Fruit fly (Drosophila melanogaster): ENCODE data around the gene Rb97D.

The Rb97D gene

dm6 chr3R:26923830-26924333, 48.3 kb upstream of the Rb97D start (continued):
- TF ChIP-seq tio (GFP tag; optimal IDR thresholded peaks at IDR 0.05) (peak; percentile 10), Lhr (GFP tag; optimal IDR thresholded peaks at IDR 0.05) (peak; percentile 9), Scr (GFP tag; IDR thresholded peaks at IDR 0.05; ENCODE audit: partially characterized antibody) (no peak), CG7271 (tag; optimal IDR thresholded peaks at IDR 0.05) (no peak), Sry-β (GFP tag; optimal IDR thresholded peaks at IDR 0.05) (peak; percentile 3), vfl (GFP tag; optimal IDR thresholded peaks at IDR 0.05) (no peak), CG33557 (GFP tag; optimal IDR thresholded peaks at IDR 0.05) (peak; percentile 22), run (tag; optimal IDR thresholded peaks at IDR 0.05) (peak; percentile 67), CG18619 (GFP tag; optimal IDR thresholded peaks at IDR 0.05) (peak; percentile 33), CG11504 (tag; optimal IDR thresholded peaks at IDR 0.05) (peak; percentile 75), CkIIα-i1 (GFP tag; IDR thresholded peaks at IDR 0.05) (no peak), CG1647 (GFP tag; optimal IDR thresholded peaks at IDR 0.05) (peak; percentile 23), CG12071 (GFP tag; optimal IDR thresholded peaks at IDR 0.05) (peak; percentile 53), CG2712 (tag; optimal IDR thresholded peaks at IDR 0.05) (peak; percentile 40), bigmax (GFP tag; optimal IDR thresholded peaks at IDR 0.05) (peak; percentile 15), pan (optimal IDR thresholded peaks at IDR 0.05) (no peak), pan (GFP tag; optimal IDR thresholded peaks at IDR 0.05 in 1 of 2, IDR thresholded peaks at IDR 0.05 in 1 of 2) (peak in 1 of 2 experiments; percentile 62), Ets97D (GFP tag; optimal IDR thresholded peaks at IDR 0.05) (peak; percentile 41), Jarid2 (GFP tag; optimal IDR thresholded peaks at IDR 0.05) (peak; percentile 55), CG11456 (GFP tag; IDR thresholded peaks at IDR 0.05) (no peak), Hmr (GFP tag; optimal IDR thresholded peaks at IDR 0.05) (peak; percentile 61), CG7963 (GFP tag; IDR thresholded peaks at IDR 0.05; ENCODE audit: partially characterized antibody) (no peak), CG13296 (GFP tag; optimal IDR thresholded peaks at IDR 0.05) (peak; percentile 74), bsh (GFP tag; optimal IDR thresholded peaks at IDR 0.05) (peak in 1 of 2 experiments; percentile 27), stc (GFP tag; IDR thresholded peaks at IDR 0.05) (0 out of 2 replicates have a peak, but pooled peaks have one; percentile 5), CG3281 (GFP tag; optimal IDR thresholded peaks at IDR 0.05) (peak; percentile 59), CG8290 (GFP tag; optimal IDR thresholded peaks at IDR 0.05) (no peak), CG8290 (tag; optimal IDR thresholded peaks at IDR 0.05) (no peak), CG7839 (tag; optimal IDR thresholded peaks at IDR 0.05) (peak; percentile 68), amos (GFP tag; IDR thresholded peaks at IDR 0.05; ENCODE audit: partially characterized antibody) (no peak), Hr39 (optimal IDR thresholded peaks at IDR 0.05) (no peak), CG34422 (GFP tag; IDR thresholded peaks at IDR 0.05) (0 out of 3 replicates have a peak, but pooled peaks have one; percentile 36), CG13424 (tag; optimal IDR thresholded peaks at IDR 0.05) (peak; percentile 44), CG18764 (GFP tag; optimal IDR thresholded peaks at IDR 0.05) (peak; percentile 35), Sox102F (GFP tag; optimal IDR thresholded peaks at IDR 0.05) (peak; percentile 60), CG10979 (tag; optimal IDR thresholded peaks at IDR 0.05) (peak; percentile 48), Kr (GFP tag; optimal IDR thresholded peaks at IDR 0.05) (no peak), Atf3 (GFP tag; optimal IDR thresholded peaks at IDR 0.05) (no peak), CG4854 (GFP tag; optimal IDR thresholded peaks at IDR 0.05) (peak; percentile 40), seq (GFP tag; IDR thresholded peaks at IDR 0.05) (no peak; the same call in 1 of the 2 replicates), ato (GFP tag; IDR thresholded peaks at IDR 0.05; ENCODE audit: partially characterized antibody) (no peak), PHDP (tag; optimal IDR thresholded peaks at IDR 0.05) (peak; percentile 59), CG10274 (GFP tag; optimal IDR thresholded peaks at IDR 0.05) (no peak), sqz (GFP tag; optimal IDR thresholded peaks at IDR 0.05) (peak; percentile 62), Trl (optimal IDR thresholded peaks at IDR 0.05) (no peak), Trl (GFP tag; optimal IDR thresholded peaks at IDR 0.05) (peak; percentile 37), sens-2 (GFP tag; IDR thresholded peaks at IDR 0.05) (no peak), tx (GFP tag; optimal IDR thresholded peaks at IDR 0.05) (no peak), CG11093 (GFP tag; IDR thresholded peaks at IDR 0.05) (0 out of 3 replicates have a peak, but pooled peaks have one; percentile 11), grau (tag; optimal IDR thresholded peaks at IDR 0.05) (no peak), dmrt11E (tag; optimal IDR thresholded peaks at IDR 0.05) (peak; percentile 29)
